Worm (Caenorhabditis elegans) whole organism, L4/young adult: ENCODE measurements around the gene mob-2.

ENCODE experiments used
- W03F9.2 ChIP-seq: fragments of 150-350 bp; optimal IDR thresholded peaks from 2 replicates; lab custom pipeline; 2014; ENCODE audit warnings: missing biosample characterization, missing genetic modification characterization
- him-1 ChIP-seq: sonication (generic microtip); optimal IDR thresholded peaks from 2 replicates; lab custom pipeline; 2016; ENCODE audit warnings: missing genotype, missing genetic modification reagents, missing genetic modification characterization, missing compliant biosample characterization

ce11 chrX:13159005-13159404 lies 10.9 kb downstream of the mob-2 start:
- no peak for TF ChIP-seq him-1 (tag; lab: Kevin White, UChicago)
- no peak for TF ChIP-seq W03F9.2 (tag; lab: Kevin White, UChicago)
